Worm (Caenorhabditis elegans) whole organism, L3 larva: ENCODE measurements around the gene F10C2.4.

Source experiments
- R02D3.7 ChIP-seq: fragments of 150-350 bp; optimal IDR thresholded peaks from 2 replicates; lab custom pipeline; 2014; ENCODE audit warnings: missing biosample characterization, missing genetic modification characterization
- ZK546.5 ChIP-seq: sonication (generic microtip); optimal IDR thresholded peaks from 2 replicates; lab custom pipeline; 2017; ENCODE audit warnings: missing biosample characterization, missing genetic modification characterization
- aly-2 ChIP-seq: fragments of 150-350 bp; optimal IDR thresholded peaks from 2 replicates; lab custom pipeline; 2014; ENCODE audit warnings: missing biosample characterization, missing genetic modification characterization
- ama-1 ChIP-seq: fragments of 150-350 bp; optimal IDR thresholded peaks from 2 replicates; lab custom pipeline; 2018
- ceh-28 ChIP-seq: fragments of 150-350 bp; optimal IDR thresholded peaks from 2 replicates; lab custom pipeline; 2014; ENCODE audit warnings: missing biosample characterization, missing genetic modification reagents, missing genetic modification characterization
- ceh-9 ChIP-seq: sonication (generic microtip); optimal IDR thresholded peaks from 2 replicates; lab custom pipeline; 2018; ENCODE audit warnings: missing biosample characterization, missing genetic modification characterization
- daf-12 ChIP-seq: fragments of 150-350 bp; optimal IDR thresholded peaks from 2 replicates; lab custom pipeline; 2014; ENCODE audit warnings: missing biosample characterization, missing genetic modification reagents, missing genetic modification characterization
- egl-27 ChIP-seq: sonication (generic microtip); optimal IDR thresholded peaks from 4 replicates; lab custom pipeline; 2017; ENCODE audit warnings: missing biosample characterization, missing genetic modification reagents, missing genetic modification characterization
- egl-5 ChIP-seq: fragments of 150-350 bp; optimal IDR thresholded peaks from 2 replicates; lab custom pipeline; 2017; ENCODE audit warnings: missing biosample characterization, missing genetic modification reagents, missing genetic modification characterization, inconsistent platforms
- elt-2 ChIP-seq: sonication (generic microtip); optimal IDR thresholded peaks from 2 replicates; lab custom pipeline; 2016; ENCODE audit warnings: missing genetic modification reagents, mild to moderate bottlenecking, missing genetic modification characterization, missing compliant biosample characterization
- elt-3 ChIP-seq, 3 experiments: fragments of 150-350 bp in 1 of 3; sonication (generic microtip) in 2 of 3; optimal IDR thresholded peaks; 2 replicates in 2 of 3; 4 replicates in 1 of 3; lab custom pipeline; 2014 to 2017; ENCODE audit warnings: missing biosample characterization in 3 of 3, missing genetic modification characterization in 3 of 3
- eor-1 ChIP-seq, 2 experiments: fragments of 150-350 bp; optimal IDR thresholded peaks; 2 replicates each; lab custom pipeline; 2014 to 2018; ENCODE audit warnings: missing biosample characterization in 2 of 2, missing genetic modification characterization in 2 of 2
- fos-1 ChIP-seq: fragments of 150-350 bp; optimal IDR thresholded peaks from 2 replicates; lab custom pipeline; 2014; ENCODE audit warnings: missing biosample characterization, missing genetic modification characterization
- hmg-11 ChIP-seq: sonication (generic microtip); optimal IDR thresholded peaks from 2 replicates; lab custom pipeline; 2016; ENCODE audit warnings: missing genetic modification characterization, missing compliant biosample characterization
- jun-1 ChIP-seq: fragments of 150-350 bp; optimal IDR thresholded peaks from 2 replicates; lab custom pipeline; 2014; ENCODE audit warnings: missing biosample characterization, missing genetic modification reagents, missing genetic modification characterization
- lin-39 ChIP-seq: fragments of 150-350 bp; optimal IDR thresholded peaks from 2 replicates; lab custom pipeline; 2018; ENCODE audit warnings: missing biosample characterization, missing genetic modification reagents, missing genetic modification characterization
- mdl-1 ChIP-seq: fragments of 150-350 bp; optimal IDR thresholded peaks from 2 replicates; lab custom pipeline; 2014; ENCODE audit warnings: missing biosample characterization, missing genetic modification characterization
- mml-1 ChIP-seq: fragments of 150-350 bp; sonication (generic microtip); optimal IDR thresholded peaks from 3 replicates; lab custom pipeline; 2014; ENCODE audit warnings: missing biosample characterization, missing genetic modification characterization
- nfya-1 ChIP-seq: sonication (generic microtip); optimal IDR thresholded peaks from 2 replicates; lab custom pipeline; 2017; ENCODE audit warnings: missing genetic modification characterization, mild to moderate bottlenecking, missing compliant biosample characterization, antibody characterized with exemption, moderate library complexity; ENCODE audit not compliant: insufficient read depth
- nhr-25 ChIP-seq: sonication (generic microtip); optimal IDR thresholded peaks from 2 replicates; lab custom pipeline; 2017; ENCODE audit warnings: missing biosample characterization, missing genetic modification characterization
- nhr-28 ChIP-seq: fragments of 150-350 bp; optimal IDR thresholded peaks from 2 replicates; lab custom pipeline; 2014; ENCODE audit warnings: missing biosample characterization, missing genetic modification characterization
- nhr-43 ChIP-seq: sonication (generic microtip); optimal IDR thresholded peaks from 2 replicates; lab custom pipeline; 2016; ENCODE audit warnings: mild to moderate bottlenecking, missing genetic modification characterization, missing compliant biosample characterization; ENCODE audit not compliant: poor library complexity, severe bottlenecking
- nhr-67 ChIP-seq: fragments of 150-350 bp; optimal IDR thresholded peaks from 2 replicates; lab custom pipeline; 2014; ENCODE audit warnings: missing biosample characterization, missing genetic modification characterization
- nhr-76 ChIP-seq: fragments of 150-350 bp; sonication (generic microtip); optimal IDR thresholded peaks from 5 replicates; lab custom pipeline; 2014; ENCODE audit warnings: missing biosample characterization, missing genetic modification characterization
- nhr-77 ChIP-seq: fragments of 150-350 bp; optimal IDR thresholded peaks from 2 replicates; lab custom pipeline; 2014; ENCODE audit warnings: missing biosample characterization, missing genetic modification characterization
- pha-4 ChIP-seq: fragments of 150-350 bp; optimal IDR thresholded peaks from 2 replicates; lab custom pipeline; 2014; ENCODE audit warnings: missing biosample characterization, missing genetic modification reagents, missing genetic modification characterization
- pqm-1 ChIP-seq: fragments of 150-350 bp; optimal IDR thresholded peaks from 2 replicates; lab custom pipeline; 2017; ENCODE audit warnings: missing biosample characterization, missing genetic modification characterization, inconsistent platforms
- sea-2 ChIP-seq: fragments of 150-350 bp; sonication (generic microtip); optimal IDR thresholded peaks from 4 replicates; lab custom pipeline; 2014; ENCODE audit warnings: missing biosample characterization, missing genetic modification reagents, missing genetic modification characterization
- skn-1 ChIP-seq: fragments of 150-350 bp; optimal IDR thresholded peaks from 2 replicates; lab custom pipeline; 2014; ENCODE audit warnings: missing biosample characterization, missing genetic modification characterization
- unc-39 ChIP-seq: sonication (generic microtip); optimal IDR thresholded peaks from 4 replicates; lab custom pipeline; 2017; ENCODE audit warnings: missing biosample characterization, missing genetic modification characterization
- unc-62 ChIP-seq: fragments of 150-350 bp; sonication (generic microtip); optimal IDR thresholded peaks from 4 replicates; lab custom pipeline; 2014; ENCODE audit warnings: missing biosample characterization, missing genetic modification reagents, missing genetic modification characterization
- zag-1 ChIP-seq: fragments of 150-350 bp; optimal IDR thresholded peaks from 2 replicates; lab custom pipeline; 2014; ENCODE audit warnings: missing biosample characterization, missing genetic modification characterization
- ztf-11 ChIP-seq: fragments of 150-350 bp; optimal IDR thresholded peaks from 2 replicates; lab custom pipeline; 2014; ENCODE audit warnings: missing biosample characterization, missing genetic modification characterization
- ztf-4 ChIP-seq: fragments of 150-350 bp; optimal IDR thresholded peaks from 2 replicates; lab custom pipeline; 2014; ENCODE audit warnings: missing biosample characterization, missing genetic modification characterization

Gene F10C2.4

ce11 chrV:12047735-12048134, 6.4 kb downstream of the F10C2.4 start:
- TF ChIP-seq mdl-1 (tag; lab: Kevin White, UChicago): no peak
- TF ChIP-seq nfya-1 (tag; lab: Kevin White, UChicago): no peak
- no peak for TF ChIP-seq nhr-28 (tag; lab: Kevin White, UChicago)

ce11 chrV:12048445-12048844, 7.1 kb downstream of the F10C2.4 start, which contains the start of gene dars-2:
TSS of gene dars-2 (plus strand) at chrV:12048745.
- no peak for TF ChIP-seq ceh-28 (tag; lab: Kevin White, UChicago)
- no peak for TF ChIP-seq nhr-67 (tag; lab: Kevin White, UChicago)
- no peak for TF ChIP-seq egl-27 (tag; lab: Kevin White, UChicago)
- no peak for TF ChIP-seq ceh-9 (tag; lab: Kevin White, UChicago)
- no peak for TF ChIP-seq ZK546.5
- no peak for TF ChIP-seq hmg-11 (tag; lab: Kevin White, UChicago)
- TF ChIP-seq sea-2: no peak
- TF ChIP-seq elt-3 (tag; optimal IDR thresholded peaks at IDR 0.05; lab: Kevin White, UChicago): no peak
- TF ChIP-seq aly-2: no peak
- TF ChIP-seq eor-1 (tag; optimal IDR thresholded peaks at IDR 0.05; lab: Kevin White, UChicago): no peak
- no peak for TF ChIP-seq nhr-25 (tag; lab: Kevin White, UChicago)
- no peak for TF ChIP-seq mml-1 (tag; lab: Kevin White, UChicago)
- no peak for TF ChIP-seq fos-1 (tag; lab: Kevin White, UChicago)
- TF ChIP-seq mdl-1 (tag; lab: Kevin White, UChicago): no peak
- TF ChIP-seq, all 47 proteins: peak for 0

ce11 chrV:12053598-12053997, 12.2 kb downstream of the F10C2.4 start, which contains the start of gene F10C2.7:
TSS of gene F10C2.7 (plus strand) at chrV:12053898.
- TF ChIP-seq fos-1 (tag; lab: Kevin White, UChicago) (no peak), unc-39 (no peak), eor-1 (tag; optimal IDR thresholded peaks at IDR 0.05; lab: Kevin White, UChicago) (no peak), R02D3.7 (tag; lab: Kevin White, UChicago) (no peak), pha-4 (no peak), unc-62 (GFP tag; lab: Kevin White, UChicago) (no peak), ztf-11 (no peak), ceh-9 (tag; lab: Kevin White, UChicago) (no peak), nhr-76 (no peak), jun-1 (tag; lab: Kevin White, UChicago) (no peak), skn-1 (tag; lab: Kevin White, UChicago) (no peak), ama-1 (lab: Kevin White, UChicago) (no peak), ztf-4 (tag; lab: Kevin White, UChicago) (no peak)

- no peak for TF ChIP-seq pqm-1 (tag; lab: Kevin White, UChicago)
- no peak for TF ChIP-seq ztf-4 (tag; lab: Kevin White, UChicago)
- TF ChIP-seq jun-1 (tag; lab: Kevin White, UChicago): no peak
- no peak for TF ChIP-seq lin-39 (tag; lab: Kevin White, UChicago)
- no peak for TF ChIP-seq ceh-9 (tag; lab: Kevin White, UChicago)
- TF ChIP-seq egl-27 (tag; lab: Kevin White, UChicago): no peak
- no peak for TF ChIP-seq egl-5 (tag; lab: Kevin White, UChicago)
- no peak for TF ChIP-seq nhr-77 (tag; lab: Kevin White, UChicago)
- no peak for TF ChIP-seq nhr-43 (tag; lab: Kevin White, UChicago)
Measured at ce11 chrV:12059719-12060118, 18.4 kb downstream of the F10C2.4 start, which contains the start of gene R07B7.2. TSS of gene R07B7.2 (minus strand) at chrV:12059753.

ce11 chrV:12063036-12063435, 21.7 kb downstream of the F10C2.4 start, which contains the start of gene clh-6:
TSS of gene clh-6 (minus strand) at chrV:12063368.
- TF ChIP-seq ama-1 (lab: Kevin White, UChicago) (peak; percentile 85), pha-4 (peak; percentile 10), fos-1 (tag; lab: Kevin White, UChicago) (no peak), nhr-28 (tag; lab: Kevin White, UChicago) (no peak), elt-2 (tag; lab: Kevin White, UChicago) (peak; percentile 9), daf-12 (tag; lab: Kevin White, UChicago) (no peak), nhr-25 (tag; lab: Kevin White, UChicago) (peak; percentile 4), eor-1 (tag; optimal IDR thresholded peaks at IDR 0.05; lab: Kevin White, UChicago) (no peak), zag-1 (tag; lab: Kevin White, UChicago) (no peak)
- TF ChIP-seq, all 47 proteins: peak for 4
